Fruit fly (Drosophila melanogaster) whole organism, embryonic: Measurements from ENCODE around the gene Sld5.

Experiments used
- Ada2b ChIP-seq: fragments of 200-800 bp; sonication (Bioruptor generic); IDR thresholded peaks from 2 replicates; pipeline ENCODE4 v1.3.6; 2022; ENCODE audit warnings: missing biosample characterization, missing genetic modification characterization
- B-H1 ChIP-seq: fragments of 200-800 bp; sonication (Bioruptor generic); IDR thresholded peaks from 3 replicates; pipeline ENCODE4 v1.3.6; 2022; ENCODE audit warnings: missing biosample characterization, missing genetic modification characterization
- C15 ChIP-seq: fragments of 200-800 bp; sonication (Bioruptor generic); IDR thresholded peaks from 3 replicates; pipeline ENCODE4 v1.3.6; 2022; ENCODE audit warnings: missing biosample characterization, missing genetic modification characterization
- CG1024 ChIP-seq: fragments of 200-800 bp; sonication (Bioruptor generic); IDR thresholded peaks from 2 replicates; pipeline ENCODE4 v1.3.6; 2022; ENCODE audit warnings: missing biosample characterization, missing genetic modification characterization
- CG12219 ChIP-seq: fragments of 200-800 bp; sonication (Bioruptor generic); optimal IDR thresholded peaks from 3 replicates; lab custom pipeline; 2018; ENCODE audit warnings: missing biosample characterization, mild to moderate bottlenecking, missing genetic modification characterization
- CG1233 ChIP-seq: fragments of 200-800 bp; sonication (Bioruptor generic); optimal IDR thresholded peaks from 4 replicates; lab custom pipeline; 2018; ENCODE audit warnings: missing biosample characterization, mild to moderate bottlenecking, missing genetic modification characterization
- CG12391 ChIP-seq: fragments of 200-800 bp; sonication (Bioruptor generic); optimal IDR thresholded peaks from 3 replicates; lab custom pipeline; 2018; ENCODE audit warnings: missing biosample characterization, mild to moderate bottlenecking, missing genetic modification characterization, moderate library complexity
- CG12769 ChIP-seq: fragments of 200-800 bp; sonication (Bioruptor generic); optimal IDR thresholded peaks from 2 replicates; lab custom pipeline; 2019; ENCODE audit warnings: missing biosample characterization, mild to moderate bottlenecking, missing genetic modification characterization, moderate library complexity
- CG13296 ChIP-seq: fragments of 200-800 bp; sonication (Bioruptor generic); optimal IDR thresholded peaks from 3 replicates; lab custom pipeline; 2018; ENCODE audit warnings: missing biosample characterization, mild to moderate bottlenecking, missing genetic modification characterization
- CG14965 ChIP-seq: fragments of 200-800 bp; sonication (Bioruptor generic); optimal IDR thresholded peaks from 2 replicates; lab custom pipeline; 2016; ENCODE audit warnings: missing biosample characterization, missing genetic modification characterization, borderline replicate concordance
- CG16779 ChIP-seq: fragments of 200-800 bp; sonication (Bioruptor generic); IDR thresholded peaks from 2 replicates; pipeline ENCODE4 v1.3.6; 2022; ENCODE audit warnings: missing biosample characterization, missing genetic modification characterization
- CG16815 ChIP-seq: fragments of 200-800 bp; sonication (Bioruptor generic); optimal IDR thresholded peaks from 3 replicates; lab custom pipeline; 2017; ENCODE audit warnings: missing biosample characterization, mild to moderate bottlenecking, missing genetic modification characterization
- CG1792 ChIP-seq: fragments of 200-800 bp; sonication (Bioruptor generic); optimal IDR thresholded peaks from 2 replicates; lab custom pipeline; 2016; ENCODE audit warnings: missing biosample characterization, missing genetic modification characterization
- CG18011 ChIP-seq: fragments of 200-800 bp; sonication (Bioruptor generic); optimal IDR thresholded peaks from 2 replicates; lab custom pipeline; 2017; ENCODE audit warnings: missing biosample characterization, missing genetic modification characterization, mild to moderate bottlenecking, moderate library complexity, missing genotype
- CG31388 ChIP-seq: fragments of 200-800 bp; sonication (Bioruptor generic); optimal IDR thresholded peaks from 2 replicates; lab custom pipeline; 2016; ENCODE audit warnings: missing biosample characterization, missing genetic modification characterization
- CG4854 ChIP-seq: fragments of 200-800 bp; sonication (Bioruptor generic); optimal IDR thresholded peaks from 2 replicates; lab custom pipeline; 2016; ENCODE audit warnings: missing biosample characterization, missing genetic modification characterization, inconsistent platforms
- CG5953 ChIP-seq: fragments of 200-800 bp; sonication (Bioruptor generic); IDR thresholded peaks from 2 replicates; pipeline ENCODE4 v1.3.6; 2022; ENCODE audit warnings: missing biosample characterization, missing genetic modification characterization
- CG6654 ChIP-seq: fragments of 200-800 bp; sonication (Bioruptor generic); optimal IDR thresholded peaks from 2 replicates; lab custom pipeline; 2017; ENCODE audit warnings: missing biosample characterization, mild to moderate bottlenecking, missing genetic modification characterization
- CG6765 ChIP-seq: fragments of 200-800 bp; sonication (Bioruptor generic); optimal IDR thresholded peaks from 3 replicates; lab custom pipeline; 2017; ENCODE audit warnings: missing biosample characterization, mild to moderate bottlenecking, missing genetic modification characterization
- CG8388 ChIP-seq: fragments of 200-800 bp; sonication (Bioruptor generic); optimal IDR thresholded peaks from 2 replicates; lab custom pipeline; 2019; ENCODE audit warnings: missing biosample characterization, mild to moderate bottlenecking, missing genetic modification characterization, moderate library complexity
- CHES-1-like ChIP-seq: fragments of 200-800 bp; sonication (Bioruptor generic); optimal IDR thresholded peaks from 2 replicates; lab custom pipeline; 2016; ENCODE audit warnings: missing biosample characterization, missing genetic modification characterization
- Camta ChIP-seq: fragments of 200-800 bp; sonication (Bioruptor generic); optimal IDR thresholded peaks from 2 replicates; lab custom pipeline; 2016; ENCODE audit warnings: missing biosample characterization, missing genetic modification characterization
- Dbx ChIP-seq: fragments of 200-800 bp; sonication (Bioruptor generic); IDR thresholded peaks from 3 replicates; pipeline ENCODE4 v1.3.6; 2022; ENCODE audit warnings: missing biosample characterization, missing genetic modification characterization
- Drgx ChIP-seq: fragments of 200-800 bp; sonication (Bioruptor generic); IDR thresholded peaks from 2 replicates; pipeline ENCODE4 v1.3.6; 2022; ENCODE audit warnings: missing biosample characterization, missing genetic modification characterization
- ERR ChIP-seq: fragments of 200-800 bp; sonication (Bioruptor generic); optimal IDR thresholded peaks from 2 replicates; lab custom pipeline; 2016; ENCODE audit warnings: missing biosample characterization, missing genetic modification characterization
- H2.0 ChIP-seq: fragments of 200-800 bp; sonication (Bioruptor generic); IDR thresholded peaks from 2 replicates; pipeline ENCODE4 v1.3.6; 2022; ENCODE audit warnings: missing biosample characterization, missing genetic modification characterization
- HLH54F ChIP-seq: fragments of 200-800 bp; sonication (Bioruptor generic); optimal IDR thresholded peaks from 3 replicates; lab custom pipeline; 2016; ENCODE audit warnings: missing biosample characterization, missing genetic modification characterization
- Oli ChIP-seq: fragments of 200-800 bp; sonication (Bioruptor generic); optimal IDR thresholded peaks from 2 replicates; lab custom pipeline; 2018; ENCODE audit warnings: missing biosample characterization, mild to moderate bottlenecking, missing genetic modification characterization, moderate library complexity
- Six4 ChIP-seq: fragments of 200-800 bp; sonication (Bioruptor generic); optimal IDR thresholded peaks from 2 replicates; lab custom pipeline; 2016; ENCODE audit warnings: missing biosample characterization, missing genetic modification characterization
- Sry-δ ChIP-seq: fragments of 200-800 bp; sonication (Bioruptor generic); optimal IDR thresholded peaks from 2 replicates; lab custom pipeline; 2016; ENCODE audit warnings: missing biosample characterization, missing genetic modification characterization
- TFAM ChIP-seq: fragments of 200-800 bp; sonication (Bioruptor generic); optimal IDR thresholded peaks from 2 replicates; lab custom pipeline; 2017; ENCODE audit warnings: missing biosample characterization, missing genetic modification characterization, inconsistent platforms
- Vsx1 ChIP-seq: fragments of 200-800 bp; sonication (Bioruptor generic); optimal IDR thresholded peaks from 2 replicates; lab custom pipeline; 2017; ENCODE audit warnings: missing biosample characterization, mild to moderate bottlenecking, missing genetic modification characterization, missing genetic modification reagents
- ac ChIP-seq: fragments of 200-800 bp; sonication (Bioruptor generic); optimal IDR thresholded peaks from 3 replicates; lab custom pipeline; 2017; ENCODE audit warnings: missing biosample characterization, mild to moderate bottlenecking, missing genetic modification characterization
- az2 ChIP-seq: fragments of 200-800 bp; sonication (Bioruptor generic); optimal IDR thresholded peaks from 3 replicates; lab custom pipeline; 2016; ENCODE audit warnings: missing biosample characterization, missing genetic modification characterization
- bcd ChIP-seq: fragments of 200-800 bp; sonication (Bioruptor generic); optimal IDR thresholded peaks from 2 replicates; lab custom pipeline; 2017; ENCODE audit warnings: missing biosample characterization, mild to moderate bottlenecking, missing genetic modification characterization
- bsh ChIP-seq, 2 experiments: fragments of 200-800 bp; sonication (Bioruptor generic); optimal IDR thresholded peaks; 2 replicates each; lab custom pipeline; 2017 to 2018; ENCODE audit warnings: mild to moderate bottlenecking in 2 of 2, missing biosample characterization in 2 of 2, missing genetic modification characterization in 2 of 2, moderate library complexity in 1 of 2
- cad ChIP-seq: fragments of >200 bp; optimal IDR thresholded peaks from 2 replicates; lab custom pipeline; 2017; ENCODE audit warnings: missing biosample characterization, missing genetic modification characterization
- fd102C ChIP-seq: fragments of 200-800 bp; sonication (Bioruptor generic); optimal IDR thresholded peaks from 2 replicates; lab custom pipeline; 2018; ENCODE audit warnings: missing biosample characterization, mild to moderate bottlenecking, missing genetic modification characterization, moderate library complexity
- grau ChIP-seq: fragments of 200-800 bp; optimal IDR thresholded peaks from 3 replicates; lab custom pipeline; 2019; ENCODE audit warnings: missing biosample characterization, mild to moderate bottlenecking, missing genetic modification characterization, moderate library complexity
- gsb ChIP-seq: fragments of 200-800 bp; sonication (Bioruptor generic); IDR thresholded peaks from 2 replicates; pipeline ENCODE4 v1.3.6; 2022; ENCODE audit warnings: missing biosample characterization, missing genetic modification characterization
- gsb-n ChIP-seq: fragments of 200-800 bp; sonication (Bioruptor generic); optimal IDR thresholded peaks from 3 replicates; lab custom pipeline; 2018; ENCODE audit warnings: missing biosample characterization, mild to moderate bottlenecking, missing genetic modification characterization
- inv ChIP-seq: fragments of 200-800 bp; sonication (Bioruptor generic); IDR thresholded peaks from 2 replicates; pipeline ENCODE4 v1.3.6; 2022; ENCODE audit warnings: missing biosample characterization, missing genetic modification characterization; ENCODE audit not compliant: partially characterized antibody
- kah ChIP-seq: fragments of 200-800 bp; sonication (Bioruptor generic); optimal IDR thresholded peaks from 2 replicates; lab custom pipeline; 2018; ENCODE audit warnings: missing biosample characterization, mild to moderate bottlenecking, missing genetic modification characterization
- kay ChIP-seq: fragments of 200-800 bp; sonication (Bioruptor generic); optimal IDR thresholded peaks from 2 replicates; lab custom pipeline; 2016; ENCODE audit warnings: missing biosample characterization, missing genetic modification characterization
- pb ChIP-seq: fragments of 200-800 bp; sonication (Bioruptor generic); optimal IDR thresholded peaks from 3 replicates; lab custom pipeline; 2016; ENCODE audit warnings: missing biosample characterization, missing genetic modification characterization
- pnt ChIP-seq: fragments of 200-800 bp; sonication (Bioruptor generic); optimal IDR thresholded peaks from 3 replicates; lab custom pipeline; 2016; ENCODE audit warnings: missing biosample characterization, missing genetic modification characterization
- tll ChIP-seq, 2 experiments: fragments of 200-800 bp in 1 of 2; fragments of >200 bp in 1 of 2; sonication (Bioruptor generic) in 1 of 2; optimal IDR thresholded peaks; 2 replicates each; lab custom pipeline; 2017 to 2019; ENCODE audit warnings: missing biosample characterization in 2 of 2, missing genetic modification characterization in 2 of 2, mild to moderate bottlenecking in 1 of 2, moderate library complexity in 1 of 2
- tna ChIP-seq: fragments of 200-800 bp; sonication (Bioruptor generic); IDR thresholded peaks from 2 replicates; pipeline ENCODE4 v1.3.6; 2022; ENCODE audit warnings: missing biosample characterization, missing genetic modification characterization; ENCODE audit not compliant: partially characterized antibody
- wdn ChIP-seq: fragments of 200-800 bp; sonication (Bioruptor generic); IDR thresholded peaks from 2 replicates; pipeline ENCODE4 v1.3.6; 2022; ENCODE audit warnings: missing biosample characterization, missing genetic modification characterization

Gene Sld5

DNA sequence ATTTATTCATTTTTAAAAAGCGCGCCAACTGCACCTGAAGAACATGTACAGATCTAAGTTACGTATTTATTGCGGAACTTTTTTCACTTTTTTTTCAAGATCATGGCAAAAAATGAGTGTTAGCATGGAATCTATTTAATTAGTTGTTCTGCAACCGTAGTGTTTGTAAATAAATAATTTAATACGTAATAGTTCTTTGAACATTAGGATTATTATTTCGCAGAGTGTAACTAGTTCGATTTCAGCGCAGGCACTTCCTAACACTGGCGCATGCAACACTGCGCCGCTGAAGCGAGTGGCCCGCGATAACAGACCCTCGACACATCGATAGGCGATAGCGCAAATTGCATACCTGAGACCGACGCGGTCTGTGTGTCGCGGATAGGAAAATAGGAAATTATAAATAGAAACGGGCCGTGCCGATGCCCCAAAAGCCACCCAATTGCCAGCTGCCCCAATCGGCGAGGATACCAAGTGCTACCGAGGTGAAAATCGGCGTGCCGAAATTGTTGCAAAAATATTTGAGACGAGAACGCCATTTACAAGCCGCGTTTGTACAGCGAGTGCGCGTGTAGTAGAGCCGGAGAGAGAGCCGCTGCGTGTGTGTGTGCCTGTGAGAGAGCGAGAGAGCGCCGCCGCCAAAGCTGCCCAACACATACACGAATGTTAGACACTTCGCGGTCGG lies 14.8 kb downstream of the Sld5 start, which contains the start of gene gro (continued):
- TF ChIP-seq H2.0 (peak; percentile 52; the same call in 1 of the 2 replicates), CG8388 (GFP tag; lab: Kevin White, UChicago) (peak; percentile 61), CG6765 (GFP tag; lab: Kevin White, UChicago) (no peak), tna (GFP tag; lab: Robert Waterston, UW) (peak; percentile 77), pb (GFP tag; lab: Kevin White, UChicago) (peak; percentile 53), CG16779 (peak; percentile 75; the same call in 1 of the 2 replicates), Dbx (GFP tag; lab: Robert Waterston, UW) (peak; percentile 85), gsb-n (tag; lab: Kevin White, UChicago) (peak; percentile 63), CG1233 (GFP tag; lab: Kevin White, UChicago) (peak; percentile 55), pnt (GFP tag; lab: Kevin White, UChicago) (peak; percentile 46), HLH54F (GFP tag; lab: Kevin White, UChicago) (peak; percentile 74), inv (GFP tag; lab: Robert Waterston, UW) (peak; percentile 72), tll (GFP tag; optimal IDR thresholded peaks at IDR 0.05; lab: Kevin White, UChicago) (no peak), wdn (GFP tag; lab: Robert Waterston, UW) (no peak), CG12391 (tag; lab: Kevin White, UChicago) (peak; percentile 78), B-H1 (GFP tag; lab: Robert Waterston, UW) (peak; percentile 37; the same call in 2 of the 3 replicates), ERR (GFP tag; lab: Kevin White, UChicago) (peak; percentile 65), CG1024 (GFP tag; lab: Robert Waterston, UW) (peak; percentile 67), az2 (peak; percentile 43), CG5953 (no peak), gsb (GFP tag; lab: Robert Waterston, UW) (peak; percentile 29; the same call in 1 of the 2 replicates), C15 (no peak), CG14965 (no peak), ac (no peak), Oli (peak; percentile 30), fd102C (peak; percentile 34), kah (no peak), kay (GFP tag; lab: Kevin White, UChicago) (peak; percentile 46), CG12769 (tag; lab: Kevin White, UChicago) (peak; percentile 78), CG18011 (GFP tag; lab: Kevin White, UChicago) (peak; percentile 43), CG31388 (GFP tag; lab: Kevin White, UChicago) (peak; percentile 13), Six4 (peak; percentile 52), Ada2b (GFP tag; lab: Robert Waterston, UW) (peak; percentile 55), bsh (GFP tag; optimal IDR thresholded peaks at IDR 0.05; lab: Kevin White, UChicago) (peak in 1 of 2 experiments; percentile 64), CG16815 (GFP tag; lab: Kevin White, UChicago) (peak; percentile 38), bcd (peak; percentile 78), CHES-1-like (GFP tag; lab: Kevin White, UChicago) (peak; percentile 81), Camta (GFP tag; lab: Kevin White, UChicago) (peak; percentile 76), Drgx (GFP tag; lab: Robert Waterston, UW) (peak; percentile 25; the same call in 1 of the 2 replicates), Vsx1 (GFP tag; lab: Kevin White, UChicago) (peak; percentile 42), CG1792 (GFP tag; lab: Kevin White, UChicago) (peak; percentile 61), CG6654 (GFP tag; lab: Kevin White, UChicago) (no peak), grau (peak; percentile 61), TFAM (no peak), CG12219 (GFP tag; lab: Kevin White, UChicago) (peak; percentile 23), CG13296 (GFP tag; lab: Kevin White, UChicago) (peak; percentile 8), CG4854 (peak; percentile 72), Sry-δ (GFP tag; lab: Kevin White, UChicago) (peak; percentile 82), cad (GFP tag; lab: Kevin White, UChicago) (no peak)
